Fruit fly (Drosophila melanogaster): ENCODE results near the gene Lcp65Ac.

The Lcp65Ac gene

dm6 chr3L:6154951-6155394 is 10.4 kb downstream of the Lcp65Ac start:
- no peak for TF ChIP-seq noc (tag; optimal IDR thresholded peaks at IDR 0.05)

- peak; percentile 15 for TF ChIP-seq noc (tag; optimal IDR thresholded peaks at IDR 0.05)
These were observed 12.9 kb downstream of the Lcp65Ac start, which contains the start of gene CG13297 for dm6 chr3L:6157327-6158032. Gene CG13297, minus strand, starts transcription at chr3L:6157377.

- no peak for TF ChIP-seq noc (tag; optimal IDR thresholded peaks at IDR 0.05)
These were observed 13.9 kb downstream of the Lcp65Ac start, which contains the start of gene Cpr65Ay for dm6 chr3L:6158530-6158929. Gene Cpr65Ay, minus strand, starts transcription at chr3L:6158630.

- TF ChIP-seq noc (tag; optimal IDR thresholded peaks at IDR 0.05), result no peak
These were observed 15.2 kb downstream of the Lcp65Ac start for dm6 chr3L:6159863-6160262.

dm6 chr3L:6160514-6160913 is 15.9 kb downstream of the Lcp65Ac start, which contains the start of gene Cpr65Az:
Gene Cpr65Az, plus strand, starts transcription at chr3L:6160814.
- no peak for TF ChIP-seq noc (tag; optimal IDR thresholded peaks at IDR 0.05)

- TF ChIP-seq noc (tag; optimal IDR thresholded peaks at IDR 0.05), result no peak
These were observed 17.4 kb downstream of the Lcp65Ac start for dm6 chr3L:6161997-6162396.

- no peak for TF ChIP-seq noc (tag; optimal IDR thresholded peaks at IDR 0.05)
These were observed 18.0 kb downstream of the Lcp65Ac start, which contains the start of gene Prdm13 for dm6 chr3L:6162483-6163128. Gene Prdm13, plus strand, starts transcription at chr3L:6163127.

- no peak for TF ChIP-seq noc (tag; optimal IDR thresholded peaks at IDR 0.05)
These were observed 29.2 kb downstream of the Lcp65Ac start, which contains the start of the genes fmt and CG7376 for dm6 chr3L:6173826-6174255. Gene fmt, minus strand, starts transcription at chr3L:6173880. Gene CG7376, plus strand, starts transcription at chr3L:6174248.

dm6 chr3L:6181776-6182175 is 37.2 kb downstream of the Lcp65Ac start, which contains the start of gene CG10274:
Gene CG10274, minus strand, starts transcription at chr3L:6181829.
- TF ChIP-seq noc (tag; optimal IDR thresholded peaks at IDR 0.05), result no peak

- TF ChIP-seq noc (tag; optimal IDR thresholded peaks at IDR 0.05), result peak; percentile 72
These were observed 40.3 kb downstream of the Lcp65Ac start, which contains the start of the genes D19B and CG43293 for dm6 chr3L:6184884-6185438. Gene D19B, minus strand, starts transcription at chr3L:6184920. Gene CG43293, plus strand, starts transcription at chr3L:6185189.

dm6 chr3L:6188995-6189927 is 44.6 kb downstream of the Lcp65Ac start, which contains the start of the genes D19A and CG7386:
Gene D19A, minus strand, starts transcription at chr3L:6189123.
Gene CG7386, plus strand, starts transcription at chr3L:6189745.
- peak; percentile 33 for TF ChIP-seq noc (tag; optimal IDR thresholded peaks at IDR 0.05)

- TF ChIP-seq noc (tag; optimal IDR thresholded peaks at IDR 0.05), result peak; percentile 80
These were observed 48.4 kb downstream of the Lcp65Ac start, which contains the start of the genes Sf3b6 and Tnpo for dm6 chr3L:6192822-6193555. Gene Sf3b6, minus strand, starts transcription at chr3L:6193179. Gene Tnpo, plus strand, starts transcription at chr3L:6193480.

- no peak for TF ChIP-seq noc (tag; optimal IDR thresholded peaks at IDR 0.05)
These were observed 49.0 kb downstream of the Lcp65Ac start for dm6 chr3L:6193556-6194114.
